Worm (Caenorhabditis elegans) whole organism, early embryonic: ENCODE data around the gene faxc-2.

Source experiments
- B0310.2 ChIP-seq: sonication (generic microtip); optimal IDR thresholded peaks from 2 replicates; lab custom pipeline; 2016; ENCODE audit warnings: mild to moderate bottlenecking, missing genetic modification characterization, missing compliant biosample characterization
- ama-1 ChIP-seq: fragments of 150-350 bp; optimal IDR thresholded peaks from 2 replicates; lab custom pipeline; 2014
- ceh-36 ChIP-seq: sonication (generic microtip); optimal IDR thresholded peaks from 2 replicates; lab custom pipeline; 2016; ENCODE audit warnings: missing genetic modification characterization, inconsistent platforms, missing compliant biosample characterization
- ets-7 ChIP-seq: sonication (generic microtip); optimal IDR thresholded peaks from 2 replicates; lab custom pipeline; 2016; ENCODE audit warnings: missing genotype, missing genetic modification characterization, missing compliant biosample characterization
- flt-1 ChIP-seq: fragments of 200-800 bp; sonication (Bioruptor generic); IDR thresholded peaks from 2 replicates; pipeline ENCODE4 v1.3.6; 2022; ENCODE audit warnings: missing genetic modification characterization, missing compliant biosample characterization
- hmbx-1 ChIP-seq: sonication (generic microtip); optimal IDR thresholded peaks from 2 replicates; lab custom pipeline; 2016; ENCODE audit warnings: mild to moderate bottlenecking, missing genetic modification characterization, missing compliant biosample characterization
- hmg-4 ChIP-seq: fragments of 200-800 bp; sonication (Bioruptor generic); optimal IDR thresholded peaks from 2 replicates; lab custom pipeline; 2018; ENCODE audit warnings: mild to moderate bottlenecking, missing genetic modification characterization, missing compliant biosample characterization
- hnd-1 ChIP-seq: sonication (generic microtip); optimal IDR thresholded peaks from 2 replicates; lab custom pipeline; 2016; ENCODE audit warnings: missing genetic modification characterization, missing compliant biosample characterization
- scrt-1 ChIP-seq: fragments of 200-800 bp; sonication (Bioruptor generic); IDR thresholded peaks from 2 replicates; pipeline ENCODE4 v1.3.6; 2022; ENCODE audit warnings: missing genetic modification characterization, missing compliant biosample characterization
- sea-1 ChIP-seq: fragments of 200-800 bp; sonication (Bioruptor generic); conservative IDR thresholded peaks from 2 replicates; pipeline ENCODE4 v1.3.6; 2022; ENCODE audit warnings: missing genetic modification characterization, missing compliant biosample characterization
- tbx-37 ChIP-seq: fragments of 200-800 bp; sonication (Bioruptor generic); conservative IDR thresholded peaks from 2 replicates; pipeline ENCODE4 v1.3.6; 2022; ENCODE audit warnings: missing genetic modification reagents, missing genetic modification characterization, missing compliant biosample characterization
- tra-4 ChIP-seq: sonication (generic microtip); optimal IDR thresholded peaks from 2 replicates; lab custom pipeline; 2017; ENCODE audit warnings: missing genetic modification characterization, missing compliant biosample characterization

DNA sequence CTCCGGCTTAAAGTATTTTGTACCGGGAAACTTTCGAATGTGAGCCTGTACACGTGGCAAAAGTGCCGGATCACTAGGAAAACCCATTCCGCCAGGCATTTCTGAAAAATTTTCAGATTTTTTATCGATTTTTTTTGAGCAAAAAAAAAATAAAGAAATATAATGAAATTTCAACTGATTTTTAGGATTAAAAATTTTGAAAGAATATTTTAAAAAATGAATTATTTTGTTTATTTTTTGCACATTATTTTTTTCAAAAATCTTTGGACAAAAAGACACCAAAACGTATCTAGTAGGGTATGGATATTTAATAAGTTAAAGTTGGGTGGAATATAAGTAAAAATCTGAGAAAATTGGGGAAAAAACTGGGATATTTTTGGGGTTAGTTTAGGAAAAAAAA lies 11.7 kb downstream of the faxc-2 start, which contains the start of gene mac-1:
- TF ChIP-seq ama-1 (lab: Kevin White, UChicago), result peak; percentile 29
- no peak for TF ChIP-seq ceh-36
- TF ChIP-seq ets-7 (tag; lab: Kevin White, UChicago), result no peak
- no peak for TF ChIP-seq B0310.2 (tag; lab: Kevin White, UChicago)
- TF ChIP-seq hmbx-1 (tag; lab: Kevin White, UChicago), result no peak
- TF ChIP-seq tra-4 (tag; lab: Kevin White, UChicago), result no peak
- no peak for TF ChIP-seq flt-1 (GFP tag; lab: Robert Waterston, UW)
- no peak for TF ChIP-seq tbx-37 (GFP tag; lab: Robert Waterston, UW)
- no peak for TF ChIP-seq scrt-1 (GFP tag; lab: Robert Waterston, UW)
- no peak for TF ChIP-seq hmg-4
- no peak for TF ChIP-seq hnd-1 (tag; lab: Kevin White, UChicago)
- no peak for TF ChIP-seq sea-1 (GFP tag; lab: Robert Waterston, UW)
